Fruit fly (Drosophila melanogaster) whole organism, embryonic: ENCODE results near the gene Cdc5.

Source experiments
- CG1024 ChIP-seq: fragments of 200-800 bp; sonication (Bioruptor generic); IDR thresholded peaks from 2 replicates; pipeline ENCODE4 v1.3.6; 2022; ENCODE audit warnings: missing biosample characterization, missing genetic modification characterization
- CG10959 ChIP-seq: fragments of 200-800 bp; sonication (Bioruptor generic); IDR thresholded peaks from 2 replicates; pipeline ENCODE4 v1.3.6; 2022; ENCODE audit warnings: missing biosample characterization, missing genetic modification characterization
- CG11560 ChIP-seq: fragments of 200-800 bp; sonication (Bioruptor generic); IDR thresholded peaks from 3 replicates; pipeline ENCODE4 v1.3.6; 2022; ENCODE audit warnings: missing biosample characterization, missing genetic modification characterization
- CG12104 ChIP-seq: fragments of 200-800 bp; sonication (Bioruptor generic); optimal IDR thresholded peaks from 3 replicates; lab custom pipeline; 2016; ENCODE audit warnings: missing biosample characterization, missing genetic modification characterization
- CG13287 ChIP-seq: fragments of 200-800 bp; sonication (Bioruptor generic); IDR thresholded peaks from 2 replicates; pipeline ENCODE4 v1.3.6; 2022; ENCODE audit warnings: missing biosample characterization, missing genetic modification characterization; ENCODE audit not compliant: partially characterized antibody
- CG15601 ChIP-seq: fragments of 200-800 bp; sonication (Bioruptor generic); optimal IDR thresholded peaks from 3 replicates; lab custom pipeline; 2019; ENCODE audit warnings: missing biosample characterization, mild to moderate bottlenecking, missing genetic modification characterization, moderate library complexity
- CG17186 ChIP-seq: fragments of 200-800 bp; sonication (Bioruptor generic); optimal IDR thresholded peaks from 3 replicates; lab custom pipeline; 2017; ENCODE audit warnings: missing biosample characterization, missing genetic modification reagents, missing genetic modification characterization
- CG17359 ChIP-seq: fragments of 200-800 bp; sonication (Bioruptor generic); optimal IDR thresholded peaks from 3 replicates; lab custom pipeline; 2018; ENCODE audit warnings: missing biosample characterization, mild to moderate bottlenecking, missing genetic modification characterization, moderate library complexity
- CG17385 ChIP-seq: fragments of 200-800 bp; sonication (Bioruptor generic); optimal IDR thresholded peaks from 3 replicates; lab custom pipeline; 2018; ENCODE audit warnings: missing biosample characterization, mild to moderate bottlenecking, missing genetic modification characterization
- CG17612 ChIP-seq: fragments of 200-800 bp; sonication (Bioruptor generic); IDR thresholded peaks from 2 replicates; pipeline ENCODE4 v1.3.6; 2022; ENCODE audit warnings: missing biosample characterization, missing genetic modification characterization
- CG3163 ChIP-seq: fragments of 200-800 bp; sonication (Bioruptor generic); optimal IDR thresholded peaks from 3 replicates; lab custom pipeline; 2016; ENCODE audit warnings: missing biosample characterization, missing genetic modification characterization
- CG32767 ChIP-seq: fragments of 200-800 bp; sonication (Bioruptor generic); IDR thresholded peaks from 2 replicates; pipeline ENCODE4 v1.3.6; 2022; ENCODE audit warnings: missing biosample characterization, missing genetic modification characterization
- CG33557 ChIP-seq: fragments of 200-800 bp; sonication (Bioruptor generic); optimal IDR thresholded peaks from 2 replicates; lab custom pipeline; 2019; ENCODE audit warnings: missing biosample characterization, mild to moderate bottlenecking, missing genetic modification characterization, moderate library complexity
- CG6254 ChIP-seq: fragments of 200-800 bp; sonication (Bioruptor generic); optimal IDR thresholded peaks from 3 replicates; lab custom pipeline; 2017; ENCODE audit warnings: mild to moderate bottlenecking, missing biosample characterization, missing genetic modification reagents, missing genetic modification characterization
- Dbx ChIP-seq: fragments of 200-800 bp; sonication (Bioruptor generic); IDR thresholded peaks from 3 replicates; pipeline ENCODE4 v1.3.6; 2022; ENCODE audit warnings: missing biosample characterization, missing genetic modification characterization
- Fer1 ChIP-seq: fragments of 200-800 bp; sonication (Bioruptor generic); optimal IDR thresholded peaks from 2 replicates; lab custom pipeline; 2017; ENCODE audit warnings: missing biosample characterization, mild to moderate bottlenecking, missing genetic modification characterization
- H2.0 ChIP-seq: fragments of 200-800 bp; sonication (Bioruptor generic); IDR thresholded peaks from 2 replicates; pipeline ENCODE4 v1.3.6; 2022; ENCODE audit warnings: missing biosample characterization, missing genetic modification characterization
- Hmx ChIP-seq: fragments of 200-800 bp; sonication (Bioruptor generic); optimal IDR thresholded peaks from 2 replicates; lab custom pipeline; 2016; ENCODE audit warnings: missing biosample characterization, missing genetic modification characterization
- Med ChIP-seq: fragments of 200-800 bp; sonication (Bioruptor generic); peaks from one replicate; lab custom pipeline; 2016; ENCODE audit warnings: missing biosample characterization, missing genetic modification characterization, mild to moderate bottlenecking, inconsistent platforms, moderate library complexity
- Myb ChIP-seq: fragments of 200-800 bp; sonication (Bioruptor generic); optimal IDR thresholded peaks from 2 replicates; lab custom pipeline; 2016; ENCODE audit warnings: missing biosample characterization, missing genetic modification characterization
- Nf-YA ChIP-seq: fragments of 200-800 bp; sonication (Bioruptor generic); IDR thresholded peaks from 2 replicates; pipeline ENCODE4 v1.3.6; 2022; ENCODE audit warnings: missing biosample characterization, missing genetic modification characterization
- NfI ChIP-seq: fragments of 200-800 bp; sonication (Bioruptor generic); optimal IDR thresholded peaks from 3 replicates; lab custom pipeline; 2018; ENCODE audit warnings: missing biosample characterization, mild to moderate bottlenecking, missing genetic modification characterization, moderate library complexity
- Spps ChIP-seq: fragments of 200-800 bp; sonication (Bioruptor generic); optimal IDR thresholded peaks from 2 replicates; lab custom pipeline; 2018; ENCODE audit warnings: missing biosample characterization, mild to moderate bottlenecking, missing genetic modification characterization
- Sry-β ChIP-seq: fragments of 200-800 bp; sonication (Bioruptor generic); optimal IDR thresholded peaks from 2 replicates; lab custom pipeline; 2018; ENCODE audit warnings: missing biosample characterization, mild to moderate bottlenecking, missing genetic modification characterization, moderate library complexity
- Sry-δ ChIP-seq: fragments of 200-800 bp; sonication (Bioruptor generic); optimal IDR thresholded peaks from 2 replicates; lab custom pipeline; 2016; ENCODE audit warnings: missing biosample characterization, missing genetic modification characterization
- TFAM ChIP-seq: fragments of 200-800 bp; sonication (Bioruptor generic); optimal IDR thresholded peaks from 2 replicates; lab custom pipeline; 2017; ENCODE audit warnings: missing biosample characterization, missing genetic modification characterization, inconsistent platforms
- amos ChIP-seq: fragments of 200-800 bp; sonication (Bioruptor generic); IDR thresholded peaks from 2 replicates; pipeline ENCODE4 v1.3.6; 2022; ENCODE audit warnings: missing biosample characterization, missing genetic modification characterization; ENCODE audit not compliant: partially characterized antibody
- cato ChIP-seq: fragments of 200-800 bp; sonication (Bioruptor generic); optimal IDR thresholded peaks from 2 replicates; lab custom pipeline; 2016; ENCODE audit warnings: missing biosample characterization, missing genetic modification characterization, borderline replicate concordance
- crc ChIP-seq: fragments of 200-800 bp; sonication (Bioruptor generic); optimal IDR thresholded peaks from 2 replicates; lab custom pipeline; 2016; ENCODE audit warnings: missing biosample characterization, missing genetic modification characterization
- croc ChIP-seq: fragments of 200-800 bp; sonication (Bioruptor generic); conservative IDR thresholded peaks from 3 replicates; pipeline ENCODE4 v1.3.6; 2022; ENCODE audit warnings: missing biosample characterization, missing genetic modification characterization
- cwo ChIP-seq: fragments of 200-800 bp; sonication (Bioruptor generic); optimal IDR thresholded peaks from 3 replicates; lab custom pipeline; 2017; ENCODE audit warnings: missing biosample characterization, missing genetic modification characterization, mild to moderate bottlenecking, moderate library complexity, missing genetic modification reagents
- dysf ChIP-seq: fragments of 200-800 bp; sonication (Bioruptor generic); IDR thresholded peaks from 3 replicates; pipeline ENCODE4 v1.3.6; 2022; ENCODE audit warnings: missing biosample characterization, missing genetic modification characterization
- esg ChIP-seq: fragments of 200-800 bp; sonication (Bioruptor generic); conservative IDR thresholded peaks from 2 replicates; pipeline ENCODE4 v1.3.6; 2022; ENCODE audit warnings: missing biosample characterization, missing genetic modification characterization
- eve ChIP-seq, 2 experiments: fragments of >200 bp; optimal IDR thresholded peaks; 2 replicates each; lab custom pipeline; 2017; ENCODE audit warnings: missing biosample characterization in 2 of 2, missing genetic modification characterization in 2 of 2
- gce ChIP-seq: fragments of 200-800 bp; sonication (Bioruptor generic); IDR thresholded peaks from 3 replicates; pipeline ENCODE4 v1.3.6; 2022; ENCODE audit warnings: missing biosample characterization, missing genetic modification characterization
- gcm2 ChIP-seq: fragments of 200-800 bp; sonication (Bioruptor generic); optimal IDR thresholded peaks from 2 replicates; lab custom pipeline; 2016; ENCODE audit warnings: missing biosample characterization, missing genetic modification characterization
- jumu ChIP-seq: fragments of 200-800 bp; sonication (Bioruptor generic); optimal IDR thresholded peaks from 3 replicates; lab custom pipeline; 2016; ENCODE audit warnings: missing biosample characterization, missing genetic modification characterization
- kay ChIP-seq: fragments of 200-800 bp; sonication (Bioruptor generic); optimal IDR thresholded peaks from 2 replicates; lab custom pipeline; 2016; ENCODE audit warnings: missing biosample characterization, missing genetic modification characterization
- klu ChIP-seq: fragments of 200-800 bp; sonication (Bioruptor generic); IDR thresholded peaks from 2 replicates; pipeline ENCODE4 v1.3.6; 2022; ENCODE audit warnings: missing biosample characterization, missing genetic modification characterization
- kni ChIP-seq: fragments of 200-800 bp; sonication (Bioruptor generic); optimal IDR thresholded peaks from 3 replicates; lab custom pipeline; 2017; ENCODE audit warnings: mild to moderate bottlenecking, missing biosample characterization, missing genetic modification reagents, missing genetic modification characterization
- knrl ChIP-seq: fragments of 200-800 bp; sonication (Bioruptor generic); IDR thresholded peaks from 3 replicates; pipeline ENCODE4 v1.3.6; 2022; ENCODE audit warnings: missing biosample characterization, missing genetic modification characterization; ENCODE audit not compliant: partially characterized antibody
- mam ChIP-seq: fragments of 200-800 bp; sonication (Bioruptor generic); optimal IDR thresholded peaks from 3 replicates; lab custom pipeline; 2016; ENCODE audit warnings: missing biosample characterization, missing genetic modification characterization
- nmo ChIP-seq: fragments of 200-800 bp; sonication (Bioruptor generic); optimal IDR thresholded peaks from 2 replicates; lab custom pipeline; 2018; ENCODE audit warnings: missing biosample characterization, mild to moderate bottlenecking, missing genetic modification characterization, moderate library complexity
- onecut ChIP-seq: fragments of 200-800 bp; sonication (Bioruptor generic); IDR thresholded peaks from 2 replicates; pipeline ENCODE4 v1.3.6; 2022; ENCODE audit warnings: missing biosample characterization, missing genetic modification characterization
- otp ChIP-seq: fragments of 200-800 bp; sonication (Bioruptor generic); IDR thresholded peaks from 3 replicates; pipeline ENCODE4, ENCODE4 v1.3.6; 2022; ENCODE audit warnings: missing biosample characterization, missing genetic modification characterization
- psq ChIP-seq: fragments of 200-800 bp; sonication (Bioruptor generic); optimal IDR thresholded peaks from 2 replicates; lab custom pipeline; 2017; ENCODE audit warnings: missing biosample characterization, missing genetic modification characterization
- repo ChIP-seq: fragments of 200-800 bp; sonication (Bioruptor generic); optimal IDR thresholded peaks from 2 replicates; lab custom pipeline; 2016; ENCODE audit warnings: missing biosample characterization, missing genetic modification characterization
- ssp ChIP-seq: fragments of 200-800 bp; sonication (Bioruptor generic); IDR thresholded peaks from 2 replicates; pipeline ENCODE4 v1.3.6; 2022; ENCODE audit warnings: missing biosample characterization, missing genetic modification characterization
- tgo ChIP-seq: fragments of 200-800 bp; sonication (Bioruptor generic); IDR thresholded peaks from 3 replicates; pipeline ENCODE4 v1.3.6; 2022; ENCODE audit warnings: missing biosample characterization, missing genetic modification characterization

The Cdc5 gene

DNA sequence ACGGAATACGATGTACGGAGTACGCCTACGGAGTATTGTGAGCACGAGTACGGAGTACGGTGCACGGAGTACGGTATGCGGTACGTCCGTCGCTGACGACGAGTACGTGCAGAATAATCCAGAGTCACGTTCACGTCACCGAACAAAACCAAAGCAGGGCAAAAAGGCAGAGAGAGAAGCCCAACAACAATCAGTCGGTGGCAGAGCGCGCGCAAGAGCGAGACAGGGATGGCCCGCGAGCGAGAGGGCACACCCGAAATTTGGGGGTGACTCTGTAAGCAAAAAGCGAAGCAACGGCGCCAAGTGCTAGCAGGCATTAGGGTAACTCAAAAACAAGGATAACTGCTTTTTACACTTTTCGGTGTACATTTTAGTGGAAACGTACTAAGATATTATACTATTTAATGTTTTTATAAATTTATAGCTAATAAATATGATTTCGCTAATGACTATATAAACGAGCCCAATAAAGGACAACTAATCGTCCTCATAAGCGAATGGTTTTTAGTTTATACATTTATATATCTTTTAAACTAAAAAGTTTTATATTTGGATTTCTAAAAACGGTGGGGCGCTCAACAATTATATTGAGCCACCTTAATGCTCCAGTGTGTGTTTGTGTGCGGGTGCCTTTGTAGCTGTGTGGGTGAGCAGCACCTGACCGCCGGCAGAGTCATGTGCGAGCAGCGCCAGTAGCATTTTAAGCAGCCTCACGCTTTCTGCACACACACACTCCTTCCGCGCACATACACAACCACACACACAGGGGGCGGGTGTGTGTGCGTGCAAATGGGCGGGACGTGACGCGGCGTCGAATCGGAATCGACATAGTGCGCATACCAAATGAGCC, 16.3 kb upstream of the Cdc5 start (continued):
- peak; percentile 86 for TF ChIP-seq Spps (tag; lab: Kevin White, UChicago)
- no peak for TF ChIP-seq TFAM (GFP tag; lab: Kevin White, UChicago)
- TF ChIP-seq kay (GFP tag; lab: Kevin White, UChicago): peak; percentile 33
- TF ChIP-seq cato: peak; percentile 52
- peak; percentile 26 for TF ChIP-seq kni (GFP tag; lab: Kevin White, UChicago)
- peak; percentile 90 for TF ChIP-seq CG17385
- TF ChIP-seq onecut (GFP tag; lab: Robert Waterston, UW): peak; percentile 71
- peak; percentile 92 for TF ChIP-seq cwo (GFP tag; lab: Kevin White, UChicago)
- TF ChIP-seq tgo (GFP tag; lab: Robert Waterston, UW): peak; percentile 61
- peak; percentile 91 for TF ChIP-seq CG33557 (GFP tag; lab: Kevin White, UChicago)
- no peak for TF ChIP-seq eve (GFP tag; optimal IDR thresholded peaks at IDR 0.05; lab: Kevin White, UChicago)
- peak; percentile 91 for TF ChIP-seq NfI (GFP tag; lab: Kevin White, UChicago)
- peak; percentile 65; the same call in 1 of the 2 replicates for TF ChIP-seq esg (GFP tag; lab: Robert Waterston, UW)
- TF ChIP-seq nmo (GFP tag; lab: Kevin White, UChicago): peak; percentile 89
- TF ChIP-seq CG15601 (tag; lab: Kevin White, UChicago): peak; percentile 93
- no peak for TF ChIP-seq CG13287
- no peak for TF ChIP-seq CG17612 (GFP tag; lab: Robert Waterston, UW)
- no peak for TF ChIP-seq mam
- TF ChIP-seq CG1024 (GFP tag; lab: Robert Waterston, UW): no peak; the same call in 1 of the 2 replicates
- peak; percentile 51; the same call in 2 of the 3 replicates for TF ChIP-seq CG11560
- TF ChIP-seq dysf (GFP tag; lab: Robert Waterston, UW): peak; percentile 90
- TF ChIP-seq CG12104 (GFP tag; lab: Kevin White, UChicago): peak; percentile 81
- TF ChIP-seq CG17359 (tag; lab: Kevin White, UChicago): peak; percentile 91
- peak; percentile 70 for TF ChIP-seq CG10959 (GFP tag; lab: Robert Waterston, UW)
- TF ChIP-seq Sry-β: peak; percentile 35
- TF ChIP-seq gce (GFP tag; lab: Robert Waterston, UW): no peak
- TF ChIP-seq psq (GFP tag; lab: Kevin White, UChicago): peak; percentile 57
- TF ChIP-seq amos (GFP tag; lab: Robert Waterston, UW): no peak
- TF ChIP-seq CG6254: peak; percentile 89
- TF ChIP-seq Myb: no peak
- TF ChIP-seq CG32767 (GFP tag; lab: Robert Waterston, UW): peak; percentile 72
- TF ChIP-seq Med (GFP tag; lab: Kevin White, UChicago): peak; percentile 75
- TF ChIP-seq gcm2 (GFP tag; lab: Kevin White, UChicago): no peak
- TF ChIP-seq Dbx (GFP tag; lab: Robert Waterston, UW): peak; percentile 71; the same call in 2 of the 3 replicates
- no peak for TF ChIP-seq crc (GFP tag; lab: Kevin White, UChicago)
- no peak for TF ChIP-seq Sry-δ (GFP tag; lab: Kevin White, UChicago)
- peak; percentile 48; the same call in 1 of the 3 replicates for TF ChIP-seq otp (GFP tag; lab: Robert Waterston, UW)
- TF ChIP-seq H2.0 (GFP tag; lab: Robert Waterston, UW): peak; percentile 53
- TF ChIP-seq knrl: no peak
- TF ChIP-seq CG17186: peak; percentile 22
- no peak for TF ChIP-seq CG3163 (GFP tag; lab: Kevin White, UChicago)
- no peak for TF ChIP-seq repo (GFP tag; lab: Kevin White, UChicago)
- peak; percentile 50 for TF ChIP-seq klu
- no peak for TF ChIP-seq jumu
- TF ChIP-seq croc: peak; percentile 69
- peak; percentile 97 for TF ChIP-seq Fer1 (GFP tag; lab: Kevin White, UChicago)
- peak; percentile 59 for TF ChIP-seq ssp (GFP tag; lab: Robert Waterston, UW)
- no peak for TF ChIP-seq Nf-YA
- TF ChIP-seq Hmx: peak; percentile 14
